Worm (Caenorhabditis elegans): ENCODE data around the gene C16D9.6.

DNA sequence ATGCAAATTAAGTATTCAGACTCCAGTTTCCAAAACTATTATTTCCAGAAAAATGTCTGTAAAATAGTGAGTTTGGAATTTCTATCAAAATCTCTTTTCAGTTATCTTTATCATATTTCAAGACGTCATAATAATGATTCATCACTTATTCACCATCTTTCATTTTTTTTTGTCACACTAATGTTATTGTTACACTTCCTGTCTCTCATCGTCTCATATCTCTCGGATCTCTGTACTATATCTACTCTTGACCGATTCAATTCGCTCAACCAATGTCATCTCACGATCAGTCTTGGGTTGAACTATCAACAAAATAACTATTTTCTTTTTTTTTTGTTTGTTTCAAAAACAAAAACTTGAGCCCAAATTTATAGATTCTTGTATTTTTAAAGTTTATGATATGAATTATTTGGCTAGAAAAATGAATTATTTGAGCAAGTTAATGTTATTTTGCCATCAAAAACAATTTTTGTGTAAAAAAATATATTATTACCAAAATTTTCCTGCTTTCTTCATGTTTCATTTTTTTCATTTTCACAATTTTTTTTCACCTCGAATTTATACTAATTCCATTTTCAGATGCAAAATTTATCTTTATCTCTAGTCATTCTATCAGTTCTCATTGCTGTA is 48.8 kb downstream of the C16D9.6 start, which contains the start of gene cri-2:
- TF ChIP-seq ets-4 (tag; optimal IDR thresholded peaks at IDR 0.05), result no peak
- no peak for TF ChIP-seq nhr-11 (tag; optimal IDR thresholded peaks at IDR 0.05)
- no peak for TF ChIP-seq ceh-45 (GFP tag; IDR thresholded peaks at IDR 0.05)
- TF ChIP-seq pat-9 (tag; optimal IDR thresholded peaks at IDR 0.05), result no peak
- TF ChIP-seq ama-1 (optimal IDR thresholded peaks at IDR 0.05), result no peak
- no peak for TF ChIP-seq pha-4 (tag; optimal IDR thresholded peaks at IDR 0.05)
- TF ChIP-seq fkh-10 (GFP tag; optimal IDR thresholded peaks at IDR 0.05), result no peak
- no peak for TF ChIP-seq ceh-48 (tag; optimal IDR thresholded peaks at IDR 0.05)
- TF ChIP-seq sox-4 (tag; optimal IDR thresholded peaks at IDR 0.05), result no peak
- no peak for TF ChIP-seq F13H6.1 (tag; optimal IDR thresholded peaks at IDR 0.05)
- no peak for TF ChIP-seq dmd-4 (tag; optimal IDR thresholded peaks at IDR 0.05; ENCODE audit: borderline replicate concordance)
- TF ChIP-seq pqm-1 (tag; optimal IDR thresholded peaks at IDR 0.05), result no peak

Measured in whole organism, late embryonic.